Worm (Caenorhabditis elegans) whole organism, late embryonic: ENCODE results near the gene C05C8.8.

Experiments used
- F13H6.1 ChIP-seq: sonication (generic microtip); optimal IDR thresholded peaks from 2 replicates; lab custom pipeline; 2016; ENCODE audit warnings: missing genetic modification characterization, missing compliant biosample characterization
- ceh-34 ChIP-seq: sonication (generic microtip); optimal IDR thresholded peaks from 2 replicates; lab custom pipeline; 2016; ENCODE audit warnings: mild to moderate bottlenecking, missing genetic modification characterization, missing compliant biosample characterization
- dmd-4 ChIP-seq: sonication (generic microtip); optimal IDR thresholded peaks from 2 replicates; lab custom pipeline; 2016; ENCODE audit warnings: borderline replicate concordance, missing genetic modification characterization, missing compliant biosample characterization
- fkh-10 ChIP-seq: fragments of 150-350 bp; optimal IDR thresholded peaks from 2 replicates; lab custom pipeline; 2014; ENCODE audit warnings: missing biosample characterization, missing genetic modification reagents, missing genetic modification characterization
- hlh-30 ChIP-seq: sonication (generic microtip); optimal IDR thresholded peaks from 2 replicates; lab custom pipeline; 2017; ENCODE audit warnings: antibody characterized with exemption, missing genetic modification characterization, missing compliant biosample characterization; ENCODE audit not compliant: insufficient read depth
- pha-4 ChIP-seq: fragments of 150-350 bp; optimal IDR thresholded peaks from 2 replicates; lab custom pipeline; 2018; ENCODE audit warnings: missing biosample characterization, missing genetic modification reagents, missing genetic modification characterization
- ttx-3 ChIP-seq: sonication (generic microtip); optimal IDR thresholded peaks from 2 replicates; lab custom pipeline; 2016; ENCODE audit warnings: missing genetic modification reagents, missing genetic modification characterization, missing compliant biosample characterization
- unc-3 ChIP-seq, 2 experiments: fragments of 200-800 bp in 1 of 2; sonication (Bioruptor generic) in 1 of 2; sonication (generic microtip) in 1 of 2; conservative IDR thresholded peaks in 1 of 2; optimal IDR thresholded peaks in 1 of 2; 2 replicates each; pipeline versions ENCODE4 v1.3.6 to Lab custom; 2016 to 2022; ENCODE audit warnings: missing compliant biosample characterization in 2 of 2, missing genetic modification characterization in 2 of 2, missing genetic modification reagents in 1 of 2
- unc-86 ChIP-seq: sonication (generic microtip); optimal IDR thresholded peaks from 2 replicates; lab custom pipeline; 2016; ENCODE audit warnings: missing genetic modification characterization, missing compliant biosample characterization

- TF ChIP-seq ttx-3 (tag; lab: Kevin White, UChicago) (no peak), pha-4 (no peak), unc-86 (tag; lab: Kevin White, UChicago) (no peak), dmd-4 (no peak), hlh-30 (tag; lab: Kevin White, UChicago) (no peak), F13H6.1 (tag; lab: Kevin White, UChicago) (no peak), unc-3 (GFP tag; conservative IDR thresholded peaks at IDR 0.05; lab: Robert Waterston, UW) (no peak), unc-3 (tag; optimal IDR thresholded peaks at IDR 0.05; lab: Kevin White, UChicago) (no peak), ceh-34 (tag; lab: Kevin White, UChicago) (no peak), fkh-10 (no peak)
Measured at ce11 chrV:7225894-7226293, 29.1 kb downstream of the C05C8.8 start.
